Fruit fly (Drosophila melanogaster): ENCODE results near the gene fz3.

dm6 chrX:766094-766493 is 3.7 kb upstream of the fz3 start:
- TF ChIP-seq CG8478 (optimal IDR thresholded peaks at IDR 0.05) = no peak
- no peak for TF ChIP-seq CTCF (optimal IDR thresholded peaks at IDR 0.05)
